Worm (Caenorhabditis elegans) whole organism, early embryonic: ENCODE results near the gene csr-1.
"Not testable (repeated sequence)": the region's sequence is repeated elsewhere in the genome, so short reads cannot be mapped to it uniquely, and the experiment has no call there.

Experiments
- ama-1 ChIP-seq: fragments of 150-350 bp; optimal IDR thresholded peaks from 2 replicates; lab custom pipeline; 2014
- flt-1 ChIP-seq: fragments of 200-800 bp; sonication (Bioruptor generic); IDR thresholded peaks from 2 replicates; pipeline ENCODE4 v1.3.6; 2022; ENCODE audit warnings: missing genetic modification characterization, missing compliant biosample characterization
- hmbx-1 ChIP-seq: sonication (generic microtip); optimal IDR thresholded peaks from 2 replicates; lab custom pipeline; 2016; ENCODE audit warnings: mild to moderate bottlenecking, missing genetic modification characterization, missing compliant biosample characterization
- hmg-4 ChIP-seq: fragments of 200-800 bp; sonication (Bioruptor generic); optimal IDR thresholded peaks from 2 replicates; lab custom pipeline; 2018; ENCODE audit warnings: mild to moderate bottlenecking, missing genetic modification characterization, missing compliant biosample characterization
- scrt-1 ChIP-seq: fragments of 200-800 bp; sonication (Bioruptor generic); IDR thresholded peaks from 2 replicates; pipeline ENCODE4 v1.3.6; 2022; ENCODE audit warnings: missing genetic modification characterization, missing compliant biosample characterization
- tbx-11 ChIP-seq: fragments of 200-800 bp; sonication (Bioruptor generic); IDR thresholded peaks from 2 replicates; pipeline ENCODE4 v1.3.6; 2022; ENCODE audit warnings: missing genetic modification characterization, missing compliant biosample characterization

- 0 out of 2 replicates have a peak, but pooled peaks have one; percentile 57 for TF ChIP-seq scrt-1 (GFP tag; lab: Robert Waterston, UW)
- peak; percentile 50; the same call in 1 of the 2 replicates for TF ChIP-seq tbx-11 (GFP tag; lab: Robert Waterston, UW)
- not testable (repeated sequence) for TF ChIP-seq ama-1 (lab: Kevin White, UChicago); hmbx-1 (tag; lab: Kevin White, UChicago)
- peak; percentile 30; the same call in 1 of the 2 replicates for TF ChIP-seq flt-1 (GFP tag; lab: Robert Waterston, UW)
- peak; percentile 40 for TF ChIP-seq hmg-4 (GFP tag; lab: Kevin White, UChicago)
Measured at ce11 chrIV:7946899-7947499, 10.1 kb upstream of the csr-1 start, which contains the start of gene F20D12.12.
